Fruit fly (Drosophila melanogaster): Measurements from ENCODE around the gene Aos1.

The Aos1 gene

dm6 chr3R:12451888-12452514 is 18.4 kb upstream of the Aos1 start, which contains the start of gene CG5509:
CG5509 (plus strand) TSS chr3R:12452464.
- TF ChIP-seq row (GFP tag; IDR thresholded peaks at IDR 0.05) = 0 out of 3 replicates have a peak, but pooled peaks have one; percentile 20
- no peak for TF ChIP-seq Aef1 (GFP tag; IDR thresholded peaks at IDR 0.05)
- no peak for TF ChIP-seq CG14860 (GFP tag; IDR thresholded peaks at IDR 0.05; ENCODE audit: partially characterized antibody)
- no peak for TF ChIP-seq toy (GFP tag; IDR thresholded peaks at IDR 0.05)
- TF ChIP-seq bbx (GFP tag; IDR thresholded peaks at IDR 0.05; ENCODE audit: partially characterized antibody) = peak; percentile 46; the same call in 1 of the 2 replicates
- peak; percentile 33; the same call in 1 of the 3 replicates for TF ChIP-seq CG34422 (GFP tag; IDR thresholded peaks at IDR 0.05)
- no peak for TF ChIP-seq Sox100B (GFP tag; optimal IDR thresholded peaks at IDR 0.05)
- peak; percentile 60 for TF ChIP-seq CG4360 (GFP tag; IDR thresholded peaks at IDR 0.05)
- TF ChIP-seq btn (GFP tag; optimal IDR thresholded peaks at IDR 0.05) = no peak
- no peak for TF ChIP-seq lov (optimal IDR thresholded peaks at IDR 0.05)
- TF ChIP-seq lov (GFP tag; IDR thresholded peaks at IDR 0.05) = no peak
- TF ChIP-seq dan (GFP tag; IDR thresholded peaks at IDR 0.05) = no peak
- no peak for TF ChIP-seq hkb (optimal IDR thresholded peaks at IDR 0.05)
- TF ChIP-seq hkb (GFP tag; IDR thresholded peaks at IDR 0.05) = no peak
- peak; percentile 26 for TF ChIP-seq sd (tag; optimal IDR thresholded peaks at IDR 0.05)
- TF ChIP-seq Vsx1 (GFP tag; optimal IDR thresholded peaks at IDR 0.05) = no peak
- peak; percentile 9 for TF ChIP-seq D19A (tag; optimal IDR thresholded peaks at IDR 0.05)
- peak; percentile 6 for TF ChIP-seq nom (GFP tag; optimal IDR thresholded peaks at IDR 0.05)
- TF ChIP-seq Rx (GFP tag; IDR thresholded peaks at IDR 0.05) = no peak
- no peak for TF ChIP-seq Dip3 (GFP tag; optimal IDR thresholded peaks at IDR 0.05)
- TF ChIP-seq CG1233 (GFP tag; optimal IDR thresholded peaks at IDR 0.05) = no peak
- no peak for TF ChIP-seq scrt (GFP tag; optimal IDR thresholded peaks at IDR 0.05)
- peak; percentile 83 for TF ChIP-seq ewg (GFP tag; optimal IDR thresholded peaks at IDR 0.05)
- no peak for TF ChIP-seq CG16813 (GFP tag; IDR thresholded peaks at IDR 0.05; ENCODE audit: partially characterized antibody)
- peak; percentile 36 for TF ChIP-seq kni (GFP tag; optimal IDR thresholded peaks at IDR 0.05)
- peak; percentile 4 for TF ChIP-seq Xbp1 (GFP tag; optimal IDR thresholded peaks at IDR 0.05)
- TF ChIP-seq Drgx (GFP tag; IDR thresholded peaks at IDR 0.05) = peak; percentile 50
- no peak for TF ChIP-seq Hey (tag; optimal IDR thresholded peaks at IDR 0.05)
- no peak for TF ChIP-seq h (optimal IDR thresholded peaks at IDR 0.05)
- no peak for TF ChIP-seq CG11398 (GFP tag; optimal IDR thresholded peaks at IDR 0.05)
- no peak for TF ChIP-seq CHES-1-like (GFP tag; optimal IDR thresholded peaks at IDR 0.05)
- TF ChIP-seq Hand (GFP tag; optimal IDR thresholded peaks at IDR 0.05) = no peak
- no peak for TF ChIP-seq Fer2 (tag; optimal IDR thresholded peaks at IDR 0.05)
- no peak for TF ChIP-seq sqz (GFP tag; optimal IDR thresholded peaks at IDR 0.05)
- TF ChIP-seq CG8478 (optimal IDR thresholded peaks at IDR 0.05) = peak; percentile 43
- TF ChIP-seq CG12155 (GFP tag; optimal IDR thresholded peaks at IDR 0.05) = no peak
- TF ChIP-seq sr (GFP tag; IDR thresholded peaks at IDR 0.05) = peak; percentile 46; the same call in 2 of the 3 replicates
- no peak for TF ChIP-seq sug (tag; optimal IDR thresholded peaks at IDR 0.05)
- peak in 1 of 2 experiments; percentile 59 for TF ChIP-seq Pdp1 (GFP tag; optimal IDR thresholded peaks at IDR 0.05)
- TF ChIP-seq Myb (GFP tag; optimal IDR thresholded peaks at IDR 0.05) = no peak
- TF ChIP-seq ranshi (GFP tag; IDR thresholded peaks at IDR 0.05) = no peak
- peak; percentile 83; the same call in 2 of the 4 replicates for TF ChIP-seq chinmo (GFP tag; IDR thresholded peaks at IDR 0.05; ENCODE audit: partially characterized antibody)
- TF ChIP-seq crol (GFP tag; IDR thresholded peaks at IDR 0.05) = peak; percentile 88
- TF ChIP-seq tna (GFP tag; IDR thresholded peaks at IDR 0.05; ENCODE audit: partially characterized antibody) = 0 out of 2 replicates have a peak, but pooled peaks have one; percentile 34
